Fruit fly (Drosophila melanogaster): ENCODE results near the gene chas.

chas gene

DNA sequence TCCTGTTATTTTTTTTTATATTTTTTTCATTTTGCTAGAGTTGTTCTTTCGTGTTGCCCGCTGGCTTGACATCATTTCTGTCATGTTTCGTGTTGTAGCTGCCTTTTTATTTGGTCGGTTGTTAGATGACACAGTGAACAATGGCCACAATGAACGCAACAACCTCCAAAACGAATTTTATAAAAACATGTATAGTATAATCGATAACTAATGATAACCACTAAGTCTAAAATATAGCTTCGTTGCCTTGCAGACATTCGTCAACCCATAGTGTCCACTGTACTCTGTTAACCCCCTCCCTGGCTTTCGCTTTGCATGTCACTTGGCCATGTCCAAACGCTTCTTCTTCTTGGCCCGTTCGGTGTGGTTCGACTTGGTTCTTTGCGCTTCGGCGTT, 15.2 kb upstream of the chas start (continued):
- TF ChIP-seq CG2129 (GFP tag; IDR thresholded peaks at IDR 0.05; ENCODE audit: partially characterized antibody) (no peak), CG11085 (GFP tag; IDR thresholded peaks at IDR 0.05) (peak; percentile 61), hth (optimal IDR thresholded peaks at IDR 0.05) (no peak), eve (GFP tag; optimal IDR thresholded peaks at IDR 0.05) (peak in 1 of 2 experiments; percentile 88), abd-A (tag; optimal IDR thresholded peaks at IDR 0.05) (no peak), pros (GFP tag; optimal IDR thresholded peaks at IDR 0.05) (no peak), knrl (GFP tag; IDR thresholded peaks at IDR 0.05; ENCODE audit: partially characterized antibody) (no peak), CG7556 (GFP tag; optimal IDR thresholded peaks at IDR 0.05) (peak; percentile 48), az2 (GFP tag; optimal IDR thresholded peaks at IDR 0.05) (peak; percentile 68), Chrac-16 (GFP tag; optimal IDR thresholded peaks at IDR 0.05) (peak; percentile 70), CG12219 (GFP tag; optimal IDR thresholded peaks at IDR 0.05) (peak; percentile 70), CG11398 (GFP tag; optimal IDR thresholded peaks at IDR 0.05) (peak; percentile 54), org-1 (GFP tag; optimal IDR thresholded peaks at IDR 0.05) (peak; percentile 8), CG12104 (GFP tag; optimal IDR thresholded peaks at IDR 0.05) (peak; percentile 36), lov (optimal IDR thresholded peaks at IDR 0.05) (no peak), lov (GFP tag; IDR thresholded peaks at IDR 0.05) (0 out of 3 replicates have a peak, but pooled peaks have one; percentile 36), nerfin-1 (tag; optimal IDR thresholded peaks at IDR 0.05) (peak; percentile 46), gcm2 (GFP tag; optimal IDR thresholded peaks at IDR 0.05) (peak; percentile 14), CG15479 (GFP tag; optimal IDR thresholded peaks at IDR 0.05) (no peak), ap (GFP tag; IDR thresholded peaks at IDR 0.05) (peak; percentile 64), GATAe (GFP tag; conservative IDR thresholded peaks at IDR 0.05) (no peak), twi (tag; optimal IDR thresholded peaks at IDR 0.05) (peak; percentile 37), Bteb2 (GFP tag; optimal IDR thresholded peaks at IDR 0.05) (peak; percentile 37), vvl (GFP tag; IDR thresholded peaks at IDR 0.05) (peak; percentile 92), ken (GFP tag; IDR thresholded peaks at IDR 0.05) (peak; percentile 86), Opbp (GFP tag; IDR thresholded peaks at IDR 0.05; ENCODE audit: partially characterized antibody) (no peak), CG1792 (GFP tag; optimal IDR thresholded peaks at IDR 0.05) (peak; percentile 57), ci (GFP tag; IDR thresholded peaks at IDR 0.05) (peak; percentile 88), zen2 (GFP tag; IDR thresholded peaks at IDR 0.05; ENCODE audit: partially characterized antibody) (no peak), pfk (GFP tag; optimal IDR thresholded peaks at IDR 0.05) (no peak), trem (tag; optimal IDR thresholded peaks at IDR 0.05) (peak; percentile 25), gro (GFP tag; optimal IDR thresholded peaks at IDR 0.05) (peak; percentile 71), CG10321 (GFP tag; IDR thresholded peaks at IDR 0.05) (no peak), CG3838 (GFP tag; optimal IDR thresholded peaks at IDR 0.05) (no peak), Poxn (GFP tag; IDR thresholded peaks at IDR 0.05) (no peak), Sin3A (optimal IDR thresholded peaks at IDR 0.05) (no peak), CG1233 (GFP tag; optimal IDR thresholded peaks at IDR 0.05) (peak; percentile 52), Dref (GFP tag; IDR thresholded peaks at IDR 0.05) (no peak), CG14667 (GFP tag; IDR thresholded peaks at IDR 0.05) (peak; percentile 79; the same call in 1 of the 2 replicates), Hmr (GFP tag; optimal IDR thresholded peaks at IDR 0.05) (peak; percentile 10), Deaf1 (tag; optimal IDR thresholded peaks at IDR 0.05) (peak; percentile 19), chif (GFP tag; optimal IDR thresholded peaks at IDR 0.05) (peak; percentile 68 to 79), sisA (GFP tag; IDR thresholded peaks at IDR 0.05) (peak; percentile 89), CG5245 (GFP tag; optimal IDR thresholded peaks at IDR 0.05) (peak; percentile 78), tgo (GFP tag; IDR thresholded peaks at IDR 0.05) (peak; percentile 73), CG6654 (GFP tag; optimal IDR thresholded peaks at IDR 0.05) (peak; percentile 36), fu2 (GFP tag; optimal IDR thresholded peaks at IDR 0.05) (peak; percentile 32), slp2 (GFP tag; optimal IDR thresholded peaks at IDR 0.05) (peak; percentile 47), corto (GFP tag; optimal IDR thresholded peaks at IDR 0.05) (no peak), CG7987 (GFP tag; optimal IDR thresholded peaks at IDR 0.05) (no peak), Elba2 (GFP tag; optimal IDR thresholded peaks at IDR 0.05) (no peak), Awh (GFP tag; IDR thresholded peaks at IDR 0.05) (peak; percentile 86)

Measured in whole organism, embryonic.